Fruit fly (Drosophila melanogaster) whole organism, embryonic: Measurements from ENCODE around the gene CG31680.

ENCODE experiments used
- CG1024 ChIP-seq: fragments of 200-800 bp; sonication (Bioruptor generic); IDR thresholded peaks from 2 replicates; pipeline ENCODE4 v1.3.6; 2022; ENCODE audit warnings: missing biosample characterization, missing genetic modification characterization
- CG10267 ChIP-seq: fragments of 200-800 bp; sonication (Bioruptor generic); optimal IDR thresholded peaks from 2 replicates; lab custom pipeline; 2018; ENCODE audit warnings: missing biosample characterization, mild to moderate bottlenecking, missing genetic modification characterization, moderate library complexity
- CG11723 ChIP-seq: fragments of 200-800 bp; sonication (Bioruptor generic); optimal IDR thresholded peaks from 2 replicates; lab custom pipeline; 2017; ENCODE audit warnings: missing biosample characterization, mild to moderate bottlenecking, missing genetic modification characterization
- CG13894 ChIP-seq: fragments of 200-800 bp; sonication (Bioruptor generic); optimal IDR thresholded peaks from 3 replicates; lab custom pipeline; 2018; ENCODE audit warnings: missing biosample characterization, mild to moderate bottlenecking, missing genetic modification characterization, moderate library complexity
- CG14965 ChIP-seq: fragments of 200-800 bp; sonication (Bioruptor generic); optimal IDR thresholded peaks from 2 replicates; lab custom pipeline; 2016; ENCODE audit warnings: missing biosample characterization, missing genetic modification characterization, borderline replicate concordance
- CG1529 ChIP-seq: fragments of 200-800 bp; sonication (Bioruptor generic); optimal IDR thresholded peaks from 3 replicates; lab custom pipeline; 2018; ENCODE audit warnings: missing biosample characterization, missing genetic modification characterization
- CG16815 ChIP-seq: fragments of 200-800 bp; sonication (Bioruptor generic); optimal IDR thresholded peaks from 3 replicates; lab custom pipeline; 2017; ENCODE audit warnings: missing biosample characterization, mild to moderate bottlenecking, missing genetic modification characterization
- CG17328 ChIP-seq: fragments of 200-800 bp; sonication (Bioruptor generic); IDR thresholded peaks from 2 replicates; pipeline ENCODE4 v1.3.6; 2022; ENCODE audit warnings: missing biosample characterization, missing genetic modification characterization
- CG17385 ChIP-seq: fragments of 200-800 bp; sonication (Bioruptor generic); optimal IDR thresholded peaks from 3 replicates; lab custom pipeline; 2018; ENCODE audit warnings: missing biosample characterization, mild to moderate bottlenecking, missing genetic modification characterization
- CG3847 ChIP-seq: fragments of 200-800 bp; sonication (Bioruptor generic); IDR thresholded peaks from 2 replicates; pipeline ENCODE4 v1.3.6; 2022; ENCODE audit warnings: missing biosample characterization, missing genetic modification characterization
- CG6254 ChIP-seq: fragments of 200-800 bp; sonication (Bioruptor generic); optimal IDR thresholded peaks from 3 replicates; lab custom pipeline; 2017; ENCODE audit warnings: mild to moderate bottlenecking, missing biosample characterization, missing genetic modification reagents, missing genetic modification characterization
- CG6654 ChIP-seq: fragments of 200-800 bp; sonication (Bioruptor generic); optimal IDR thresholded peaks from 2 replicates; lab custom pipeline; 2017; ENCODE audit warnings: missing biosample characterization, mild to moderate bottlenecking, missing genetic modification characterization
- CG6854 ChIP-seq: fragments of 200-800 bp; sonication (Bioruptor generic); optimal IDR thresholded peaks from 3 replicates; lab custom pipeline; 2017; ENCODE audit warnings: missing biosample characterization, mild to moderate bottlenecking, missing genetic modification characterization
- CG7928 ChIP-seq: fragments of 200-800 bp; sonication (Bioruptor generic); optimal IDR thresholded peaks from 2 replicates; lab custom pipeline; 2017; ENCODE audit warnings: missing biosample characterization, mild to moderate bottlenecking, missing genetic modification characterization
- CG8359 ChIP-seq: fragments of 200-800 bp; sonication (Bioruptor generic); optimal IDR thresholded peaks from 2 replicates; lab custom pipeline; 2017; ENCODE audit warnings: missing biosample characterization, mild to moderate bottlenecking, missing genetic modification characterization, borderline replicate concordance
- Dad ChIP-seq: fragments of 200-800 bp; sonication (Bioruptor generic); optimal IDR thresholded peaks from 3 replicates; lab custom pipeline; 2016; ENCODE audit warnings: missing biosample characterization, missing genetic modification characterization
- Dfd ChIP-seq, 2 experiments: fragments of >200 bp; optimal IDR thresholded peaks; 2 replicates each; lab custom pipeline; 2017; ENCODE audit warnings: missing biosample characterization in 2 of 2, missing genetic modification characterization in 2 of 2
- Drgx ChIP-seq: fragments of 200-800 bp; sonication (Bioruptor generic); IDR thresholded peaks from 2 replicates; pipeline ENCODE4 v1.3.6; 2022; ENCODE audit warnings: missing biosample characterization, missing genetic modification characterization
- Elba2 ChIP-seq: fragments of 200-800 bp; sonication (Bioruptor generic); optimal IDR thresholded peaks from 3 replicates; lab custom pipeline; 2016; ENCODE audit warnings: missing biosample characterization, missing genetic modification characterization
- Fer3 ChIP-seq: fragments of 200-800 bp; sonication (Bioruptor generic); optimal IDR thresholded peaks from 2 replicates; lab custom pipeline; 2018; ENCODE audit warnings: missing biosample characterization, mild to moderate bottlenecking, missing genetic modification characterization, moderate library complexity
- HLH3B ChIP-seq: fragments of 200-800 bp; sonication (Bioruptor generic); IDR thresholded peaks from 2 replicates; pipeline ENCODE4 v1.3.6; 2022; ENCODE audit warnings: missing biosample characterization, missing genetic modification characterization
- Hmr ChIP-seq: fragments of 200-800 bp; sonication (Bioruptor generic); optimal IDR thresholded peaks from 3 replicates; lab custom pipeline; 2017; ENCODE audit warnings: mild to moderate bottlenecking, missing biosample characterization, missing genetic modification reagents, missing genetic modification characterization
- Hmx ChIP-seq: fragments of 200-800 bp; sonication (Bioruptor generic); optimal IDR thresholded peaks from 2 replicates; lab custom pipeline; 2016; ENCODE audit warnings: missing biosample characterization, missing genetic modification characterization
- NFAT ChIP-seq: fragments of 200-800 bp; sonication (Bioruptor generic); IDR thresholded peaks from 2 replicates; pipeline ENCODE4 v1.3.6; 2022; ENCODE audit warnings: missing biosample characterization, missing genetic modification characterization
- Nf-YB ChIP-seq: fragments of 200-800 bp; sonication (Bioruptor generic); optimal IDR thresholded peaks from 3 replicates; lab custom pipeline; 2019; ENCODE audit warnings: missing biosample characterization, mild to moderate bottlenecking, missing genetic modification characterization, moderate library complexity
- Nf-YC ChIP-seq: fragments of 200-800 bp; optimal IDR thresholded peaks from 3 replicates; lab custom pipeline; 2019; ENCODE audit warnings: missing biosample characterization, mild to moderate bottlenecking, missing genetic modification characterization, moderate library complexity
- Oli ChIP-seq: fragments of 200-800 bp; sonication (Bioruptor generic); optimal IDR thresholded peaks from 2 replicates; lab custom pipeline; 2018; ENCODE audit warnings: missing biosample characterization, mild to moderate bottlenecking, missing genetic modification characterization, moderate library complexity
- Ptx1 ChIP-seq: fragments of 200-800 bp; sonication (Bioruptor generic); IDR thresholded peaks from 2 replicates; pipeline ENCODE4 v1.3.6; 2022; ENCODE audit warnings: missing biosample characterization, missing genetic modification characterization
- Sin3A ChIP-seq: fragments of >200 bp; optimal IDR thresholded peaks from 2 replicates; lab custom pipeline; 2018
- Sry-β ChIP-seq: fragments of 200-800 bp; sonication (Bioruptor generic); optimal IDR thresholded peaks from 2 replicates; lab custom pipeline; 2018; ENCODE audit warnings: missing biosample characterization, mild to moderate bottlenecking, missing genetic modification characterization, moderate library complexity
- Sry-δ ChIP-seq: fragments of 200-800 bp; sonication (Bioruptor generic); optimal IDR thresholded peaks from 2 replicates; lab custom pipeline; 2016; ENCODE audit warnings: missing biosample characterization, missing genetic modification characterization
- ash1 ChIP-seq: fragments of 200-800 bp; sonication (Bioruptor generic); optimal IDR thresholded peaks from 2 replicates; lab custom pipeline; 2018; ENCODE audit warnings: missing biosample characterization, mild to moderate bottlenecking, missing genetic modification characterization
- caup ChIP-seq: fragments of 200-800 bp; sonication (Bioruptor generic); optimal IDR thresholded peaks from 3 replicates; lab custom pipeline; 2017; ENCODE audit warnings: missing biosample characterization, mild to moderate bottlenecking, missing genetic modification characterization, moderate library complexity; ENCODE audit not compliant: severe bottlenecking
- crp ChIP-seq, 2 experiments: fragments of 200-800 bp; sonication (Bioruptor generic); optimal IDR thresholded peaks; 2 replicates in 1 of 2; 3 replicates in 1 of 2; lab custom pipeline; 2017; ENCODE audit warnings: missing biosample characterization in 2 of 2, missing genetic modification characterization in 2 of 2, mild to moderate bottlenecking in 1 of 2, moderate library complexity in 1 of 2
- dati ChIP-seq: fragments of 200-800 bp; sonication (Bioruptor generic); IDR thresholded peaks from 2 replicates; pipeline ENCODE4 v1.3.6; 2022; ENCODE audit warnings: missing biosample characterization, missing genetic modification characterization
- hbn ChIP-seq: fragments of 200-800 bp; sonication (Bioruptor generic); IDR thresholded peaks from 2 replicates; pipeline ENCODE4 v1.3.6; 2022; ENCODE audit warnings: missing biosample characterization, missing genetic modification characterization; ENCODE audit not compliant: partially characterized antibody
- ind ChIP-seq: fragments of 200-800 bp; sonication (Bioruptor generic); optimal IDR thresholded peaks from 3 replicates; lab custom pipeline; 2016; ENCODE audit warnings: missing biosample characterization, missing genetic modification characterization
- klu ChIP-seq: fragments of 200-800 bp; sonication (Bioruptor generic); IDR thresholded peaks from 2 replicates; pipeline ENCODE4 v1.3.6; 2022; ENCODE audit warnings: missing biosample characterization, missing genetic modification characterization
- knrl ChIP-seq: fragments of 200-800 bp; sonication (Bioruptor generic); IDR thresholded peaks from 3 replicates; pipeline ENCODE4 v1.3.6; 2022; ENCODE audit warnings: missing biosample characterization, missing genetic modification characterization; ENCODE audit not compliant: partially characterized antibody
- lab ChIP-seq: fragments of 200-800 bp; sonication (Bioruptor generic); optimal IDR thresholded peaks from 3 replicates; lab custom pipeline; 2017; ENCODE audit warnings: missing biosample characterization, missing genetic modification characterization, mild to moderate bottlenecking, moderate library complexity, missing genetic modification reagents
- lmd ChIP-seq: fragments of 200-800 bp; sonication (Bioruptor generic); IDR thresholded peaks from 2 replicates; pipeline ENCODE4 v1.3.6; 2022; ENCODE audit warnings: missing biosample characterization, missing genetic modification characterization
- luna ChIP-seq: fragments of 200-800 bp; sonication (Bioruptor generic); optimal IDR thresholded peaks from 2 replicates; lab custom pipeline; 2016; ENCODE audit warnings: missing biosample characterization, missing genetic modification characterization
- peb ChIP-seq: fragments of 200-800 bp; sonication (Bioruptor generic); IDR thresholded peaks from 2 replicates; pipeline ENCODE4 v1.3.6; 2022; ENCODE audit warnings: missing biosample characterization, missing genetic modification characterization
- repo ChIP-seq: fragments of 200-800 bp; sonication (Bioruptor generic); optimal IDR thresholded peaks from 2 replicates; lab custom pipeline; 2016; ENCODE audit warnings: missing biosample characterization, missing genetic modification characterization
- ro ChIP-seq: fragments of 200-800 bp; sonication (Bioruptor generic); IDR thresholded peaks from 2 replicates; pipeline ENCODE4 v1.3.6; 2022; ENCODE audit warnings: missing biosample characterization, missing genetic modification characterization
- sd ChIP-seq: fragments of 200-800 bp; sonication (Bioruptor generic); optimal IDR thresholded peaks from 3 replicates; lab custom pipeline; 2018; ENCODE audit warnings: missing biosample characterization, mild to moderate bottlenecking, missing genetic modification characterization, moderate library complexity
- sima ChIP-seq: fragments of 200-800 bp; sonication (Bioruptor generic); optimal IDR thresholded peaks from 2 replicates; lab custom pipeline; 2016; ENCODE audit warnings: missing biosample characterization, missing genetic modification characterization
- slou ChIP-seq: fragments of 200-800 bp; sonication (Bioruptor generic); optimal IDR thresholded peaks from 3 replicates; lab custom pipeline; 2016; ENCODE audit warnings: missing biosample characterization, missing genetic modification characterization
- tgo ChIP-seq: fragments of 200-800 bp; sonication (Bioruptor generic); IDR thresholded peaks from 3 replicates; pipeline ENCODE4 v1.3.6; 2022; ENCODE audit warnings: missing biosample characterization, missing genetic modification characterization
- tin ChIP-seq: fragments of 200-800 bp; sonication (Bioruptor generic); optimal IDR thresholded peaks from 3 replicates; lab custom pipeline; 2016; ENCODE audit warnings: missing biosample characterization, missing genetic modification characterization
- tna ChIP-seq: fragments of 200-800 bp; sonication (Bioruptor generic); IDR thresholded peaks from 2 replicates; pipeline ENCODE4 v1.3.6; 2022; ENCODE audit warnings: missing biosample characterization, missing genetic modification characterization; ENCODE audit not compliant: partially characterized antibody

CG31680 gene

DNA sequence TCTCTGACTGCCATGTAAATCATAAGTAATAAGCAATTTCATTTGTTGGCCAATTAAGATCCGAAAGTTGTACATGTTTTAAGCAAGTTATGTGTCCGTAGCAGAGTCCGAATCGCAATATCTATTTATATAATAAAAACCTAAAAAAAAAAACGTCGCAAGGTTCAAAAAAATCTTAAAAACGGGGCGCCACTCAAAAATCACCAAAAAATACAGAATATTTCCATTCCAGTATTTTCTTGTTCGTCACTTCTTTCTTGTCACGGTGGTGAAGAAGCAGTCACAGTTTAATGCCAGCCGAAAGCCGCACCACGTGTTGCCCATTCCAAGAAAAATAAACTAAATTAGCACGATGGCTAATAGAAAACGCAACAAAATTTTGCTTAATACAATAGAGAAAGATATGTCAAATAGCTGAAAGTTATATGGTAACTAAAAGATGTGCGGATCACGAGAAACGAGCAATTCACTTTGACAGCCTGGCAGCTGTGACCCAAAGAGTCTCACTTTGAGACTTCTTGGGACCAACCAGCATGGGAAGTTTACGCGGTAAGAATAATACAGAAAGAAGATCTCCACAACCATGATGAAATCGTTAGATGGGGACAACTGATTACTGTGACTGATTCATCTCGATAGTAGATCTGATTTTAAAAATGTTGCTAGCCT lies 7.5 kb downstream of the CG31680 start (continued):
- TF ChIP-seq CG6654 (GFP tag; lab: Kevin White, UChicago), result no peak
- TF ChIP-seq CG17328 (GFP tag; lab: Robert Waterston, UW), result no peak
- no peak for TF ChIP-seq ash1 (GFP tag; lab: Kevin White, UChicago)
- TF ChIP-seq CG3847, result no peak
- no peak for TF ChIP-seq Ptx1 (GFP tag; lab: Robert Waterston, UW)
- no peak for TF ChIP-seq CG6254 (GFP tag; lab: Kevin White, UChicago)
- no peak for TF ChIP-seq luna (GFP tag; lab: Kevin White, UChicago)
- TF ChIP-seq Dad (GFP tag; lab: Kevin White, UChicago), result peak; percentile 6
- no peak for TF ChIP-seq CG14965 (GFP tag; lab: Kevin White, UChicago)
- no peak for TF ChIP-seq caup
- TF ChIP-seq slou (GFP tag; lab: Kevin White, UChicago), result no peak
- TF ChIP-seq ind, result no peak
- TF ChIP-seq Oli (tag; lab: Kevin White, UChicago), result no peak
- TF ChIP-seq CG11723 (GFP tag; lab: Kevin White, UChicago), result no peak
- TF ChIP-seq CG10267 (tag; lab: Kevin White, UChicago), result peak; percentile 24
- TF ChIP-seq lmd (GFP tag; lab: Robert Waterston, UW), result no peak
- no peak for TF ChIP-seq dati (GFP tag; lab: Robert Waterston, UW)
- TF ChIP-seq CG6854, result no peak
- TF ChIP-seq CG8359 (GFP tag; lab: Kevin White, UChicago), result no peak
- TF ChIP-seq Sry-β (GFP tag; lab: Kevin White, UChicago), result no peak
- TF ChIP-seq lab (GFP tag; lab: Kevin White, UChicago), result no peak
- TF ChIP-seq sd, result no peak
- no peak for TF ChIP-seq CG16815
- TF ChIP-seq Sin3A (lab: Kevin White, UChicago), result peak; percentile 22
- no peak for TF ChIP-seq Hmr (GFP tag; lab: Kevin White, UChicago)
- TF ChIP-seq ro (GFP tag; lab: Robert Waterston, UW), result no peak
- no peak for TF ChIP-seq Hmx (GFP tag; lab: Kevin White, UChicago)
- peak in 1 of 2 experiments; percentile 73 for TF ChIP-seq crp (GFP tag; optimal IDR thresholded peaks at IDR 0.05; lab: Kevin White, UChicago)
- no peak for TF ChIP-seq CG1024 (GFP tag; lab: Robert Waterston, UW)
- TF ChIP-seq hbn (GFP tag; lab: Robert Waterston, UW), result no peak
- no peak for TF ChIP-seq repo (GFP tag; lab: Kevin White, UChicago)
- no peak for TF ChIP-seq tna (GFP tag; lab: Robert Waterston, UW)
- no peak for TF ChIP-seq NFAT (GFP tag; lab: Robert Waterston, UW)
- TF ChIP-seq tgo (GFP tag; lab: Robert Waterston, UW), result no peak
- TF ChIP-seq tin (GFP tag; lab: Kevin White, UChicago), result no peak
- no peak for TF ChIP-seq knrl (GFP tag; lab: Robert Waterston, UW)
- no peak for TF ChIP-seq Nf-YC (tag; lab: Kevin White, UChicago)
- no peak for TF ChIP-seq klu
- no peak for TF ChIP-seq peb
- TF ChIP-seq Fer3 (tag; lab: Kevin White, UChicago), result peak; percentile 11
- no peak for TF ChIP-seq CG7928 (GFP tag; lab: Kevin White, UChicago)
- no peak for TF ChIP-seq sima (GFP tag; lab: Kevin White, UChicago)
- TF ChIP-seq HLH3B, result no peak
- no peak for TF ChIP-seq Dfd (GFP tag; optimal IDR thresholded peaks at IDR 0.05; lab: Kevin White, UChicago)
- TF ChIP-seq Drgx, result no peak
- no peak for TF ChIP-seq Nf-YB (GFP tag; lab: Kevin White, UChicago)
- no peak for TF ChIP-seq CG13894
- no peak for TF ChIP-seq CG1529 (GFP tag; lab: Kevin White, UChicago)
- peak; percentile 45 for TF ChIP-seq CG17385
- no peak for TF ChIP-seq Elba2 (GFP tag; lab: Kevin White, UChicago)
- TF ChIP-seq Sry-δ (GFP tag; lab: Kevin White, UChicago), result no peak
